Worm (Caenorhabditis elegans) whole organism, L1 larva: ENCODE results near the gene T14G10.8.

Source experiments
- alr-1 ChIP-seq: fragments of 200-800 bp; sonication (Bioruptor generic); optimal IDR thresholded peaks from 2 replicates; lab custom pipeline; 2018; ENCODE audit warnings: borderline replicate concordance, mild to moderate bottlenecking, missing genetic modification characterization, missing compliant biosample characterization
- ceh-8 ChIP-seq: fragments of 200-800 bp; sonication (Bioruptor generic); optimal IDR thresholded peaks from 2 replicates; lab custom pipeline; 2018; ENCODE audit warnings: mild to moderate bottlenecking, missing genetic modification characterization, moderate library complexity, missing compliant biosample characterization
- ces-1 ChIP-seq: fragments of 150-350 bp; optimal IDR thresholded peaks from 2 replicates; lab custom pipeline; 2014; ENCODE audit warnings: missing biosample characterization, missing genetic modification reagents, missing genetic modification characterization
- dpl-1 ChIP-seq, 3 experiments: fragments of 150-350 bp in 2 of 3; sonication (generic microtip) in 1 of 3; optimal IDR thresholded peaks; 2 replicates each; lab custom pipeline; 2014 to 2017; ENCODE audit warnings: missing biosample characterization in 3 of 3, missing genetic modification characterization in 3 of 3, missing genetic modification reagents in 3 of 3
- efl-1 ChIP-seq, 4 experiments: fragments of 150-350 bp; optimal IDR thresholded peaks in 3 of 4; peaks in 1 of 4; 1 replicate in 1 of 4; 2 replicates in 3 of 4; lab custom pipeline; 2014; ENCODE audit warnings: missing biosample characterization in 2 of 4, missing genetic modification characterization in 2 of 4, missing genetic modification reagents in 2 of 4
- fkh-10 ChIP-seq: sonication (generic microtip); optimal IDR thresholded peaks from 2 replicates; lab custom pipeline; 2017; ENCODE audit warnings: missing biosample characterization, missing genetic modification reagents, missing genetic modification characterization
- fkh-8 ChIP-seq: sonication (generic microtip); optimal IDR thresholded peaks from 2 replicates; lab custom pipeline; 2016; ENCODE audit warnings: mild to moderate bottlenecking, missing genetic modification characterization, missing compliant biosample characterization
- hlh-4 ChIP-seq: sonication (generic microtip); optimal IDR thresholded peaks from 2 replicates; lab custom pipeline; 2016; ENCODE audit warnings: mild to moderate bottlenecking, missing genetic modification characterization, missing compliant biosample characterization
- isw-1 ChIP-seq: fragments of 200-800 bp; sonication (Bioruptor generic); IDR thresholded peaks from 2 replicates; pipeline ENCODE4 v1.3.6; 2022; ENCODE audit warnings: missing genetic modification characterization, missing compliant biosample characterization
- jun-1 ChIP-seq: fragments of 150-350 bp; optimal IDR thresholded peaks from 2 replicates; lab custom pipeline; 2014; ENCODE audit warnings: missing biosample characterization, missing genetic modification reagents, missing genetic modification characterization
- lin-14 ChIP-seq: fragments of 200-800 bp; sonication (Bioruptor generic); optimal IDR thresholded peaks from 2 replicates; lab custom pipeline; 2018; ENCODE audit warnings: mild to moderate bottlenecking, missing genetic modification characterization, moderate library complexity, missing compliant biosample characterization
- lin-35 ChIP-seq, 2 experiments: fragments of 150-350 bp; optimal IDR thresholded peaks; 2 replicates each; lab custom pipeline; 2014; ENCODE audit warnings: missing biosample characterization in 2 of 2, missing genetic modification characterization in 2 of 2, missing genetic modification reagents in 2 of 2
- lir-3 ChIP-seq: sonication (generic microtip); optimal IDR thresholded peaks from 2 replicates; lab custom pipeline; 2016; ENCODE audit warnings: mild to moderate bottlenecking, missing genetic modification characterization, moderate library complexity, missing compliant biosample characterization; ENCODE audit not compliant: poor library complexity
- lsy-2 ChIP-seq, 2 experiments: fragments of 150-350 bp; optimal IDR thresholded peaks; 2 replicates each; lab custom pipeline; 2014; ENCODE audit warnings: missing biosample characterization in 2 of 2, missing genetic modification characterization in 2 of 2
- mab-9 ChIP-seq: fragments of 200-800 bp; sonication (Bioruptor generic); IDR thresholded peaks from 2 replicates; pipeline ENCODE4 v1.3.6; 2022; ENCODE audit warnings: missing genetic modification reagents, missing genetic modification characterization, missing compliant biosample characterization
- mdl-1 ChIP-seq, 2 experiments: fragments of 150-350 bp; optimal IDR thresholded peaks; 2 replicates each; lab custom pipeline; 2014 to 2017; ENCODE audit warnings: missing biosample characterization in 2 of 2, missing genetic modification characterization in 2 of 2, inconsistent platforms in 1 of 2
- nhr-12 ChIP-seq: sonication (generic microtip); optimal IDR thresholded peaks from 2 replicates; lab custom pipeline; 2017; ENCODE audit warnings: missing biosample characterization, missing genetic modification characterization
- nhr-47 ChIP-seq: sonication (generic microtip); optimal IDR thresholded peaks from 2 replicates; lab custom pipeline; 2016; ENCODE audit warnings: mild to moderate bottlenecking, missing genetic modification characterization, moderate library complexity, missing compliant biosample characterization
- nhr-71 ChIP-seq: sonication (generic microtip); optimal IDR thresholded peaks from 2 replicates; lab custom pipeline; 2016; ENCODE audit warnings: mild to moderate bottlenecking, missing genetic modification characterization, moderate library complexity, missing compliant biosample characterization
- nhr-90 ChIP-seq: sonication (generic microtip); optimal IDR thresholded peaks from 2 replicates; lab custom pipeline; 2016; ENCODE audit warnings: mild to moderate bottlenecking, missing genetic modification characterization, missing compliant biosample characterization; ENCODE audit not compliant: poor library complexity
- pax-3 ChIP-seq: fragments of 200-800 bp; sonication (Bioruptor generic); optimal IDR thresholded peaks from 2 replicates; lab custom pipeline; 2018; ENCODE audit warnings: mild to moderate bottlenecking, missing genetic modification characterization, moderate library complexity, missing compliant biosample characterization
- rnt-1 ChIP-seq: sonication (generic microtip); optimal IDR thresholded peaks from 2 replicates; lab custom pipeline; 2016; ENCODE audit warnings: mild to moderate bottlenecking, missing genetic modification characterization, moderate library complexity, missing compliant biosample characterization
- sup-37 ChIP-seq: fragments of 200-800 bp; sonication (Bioruptor generic); optimal IDR thresholded peaks from 2 replicates; lab custom pipeline; 2018; ENCODE audit warnings: mild to moderate bottlenecking, missing genetic modification characterization, missing compliant biosample characterization
- tlp-1 ChIP-seq: fragments of 150-350 bp; optimal IDR thresholded peaks from 2 replicates; lab custom pipeline; 2014; ENCODE audit warnings: missing biosample characterization, missing genetic modification characterization
- unc-130 ChIP-seq: fragments of 150-350 bp; optimal IDR thresholded peaks from 2 replicates; lab custom pipeline; 2017; ENCODE audit warnings: missing biosample characterization, missing genetic modification characterization, inconsistent platforms
- unc-62 ChIP-seq: fragments of 150-350 bp; optimal IDR thresholded peaks from 2 replicates; lab custom pipeline; 2014; ENCODE audit warnings: missing biosample characterization, missing genetic modification reagents, missing genetic modification characterization
- xbp-1 ChIP-seq: sonication (generic microtip); optimal IDR thresholded peaks from 2 replicates; lab custom pipeline; 2016; ENCODE audit warnings: missing genetic modification characterization, missing compliant biosample characterization

Gene T14G10.8

ce11 chrIV:10170808-10171207 is 24.0 kb upstream of the T14G10.8 start:
- peak; percentile 21 for TF ChIP-seq nhr-71 (tag; lab: Kevin White, UChicago)
- peak; percentile 38 for TF ChIP-seq ces-1 (GFP tag; lab: Kevin White, UChicago)
- TF ChIP-seq unc-130 (tag; lab: Kevin White, UChicago), result no peak
- TF ChIP-seq fkh-10 (GFP tag; lab: Kevin White, UChicago), result peak; percentile 92
- no peak for TF ChIP-seq isw-1
- peak; percentile 84 for TF ChIP-seq lin-14 (GFP tag; lab: Kevin White, UChicago)

DNA sequence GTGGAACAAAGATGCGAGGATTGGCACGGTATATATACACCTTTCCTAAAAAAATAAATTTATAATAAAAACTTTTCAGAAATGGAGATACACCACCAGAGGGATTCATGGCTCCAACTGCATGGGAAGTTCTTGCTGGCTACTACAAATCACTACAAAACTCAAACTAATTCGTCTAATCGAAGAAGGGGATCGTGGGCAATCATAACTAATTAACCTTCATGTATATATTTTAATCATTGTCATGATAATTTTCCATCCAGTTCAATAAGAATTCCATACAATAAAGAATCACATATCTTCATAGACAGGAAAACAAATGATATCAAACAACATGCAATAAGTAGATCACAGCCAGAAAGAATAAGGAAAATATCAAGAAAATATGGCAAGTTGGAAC is 17.3 kb upstream of the T14G10.8 start:
- TF ChIP-seq mab-9 (GFP tag; lab: Robert Waterston, UW), result no peak
- TF ChIP-seq jun-1 (tag; lab: Kevin White, UChicago), result no peak
- no peak for TF ChIP-seq alr-1 (tag; lab: Kevin White, UChicago)
- no peak for TF ChIP-seq nhr-12

ce11 chrIV:10161706-10162105 is 14.9 kb upstream of the T14G10.8 start, which contains the start of gene pps-1:
pps-1 (plus strand) TSS chrIV:10162006.
- TF ChIP-seq xbp-1, result no peak
- peak; percentile 6 for TF ChIP-seq fkh-8
- TF ChIP-seq pax-3 (tag; lab: Kevin White, UChicago), result peak; percentile 25

DNA sequence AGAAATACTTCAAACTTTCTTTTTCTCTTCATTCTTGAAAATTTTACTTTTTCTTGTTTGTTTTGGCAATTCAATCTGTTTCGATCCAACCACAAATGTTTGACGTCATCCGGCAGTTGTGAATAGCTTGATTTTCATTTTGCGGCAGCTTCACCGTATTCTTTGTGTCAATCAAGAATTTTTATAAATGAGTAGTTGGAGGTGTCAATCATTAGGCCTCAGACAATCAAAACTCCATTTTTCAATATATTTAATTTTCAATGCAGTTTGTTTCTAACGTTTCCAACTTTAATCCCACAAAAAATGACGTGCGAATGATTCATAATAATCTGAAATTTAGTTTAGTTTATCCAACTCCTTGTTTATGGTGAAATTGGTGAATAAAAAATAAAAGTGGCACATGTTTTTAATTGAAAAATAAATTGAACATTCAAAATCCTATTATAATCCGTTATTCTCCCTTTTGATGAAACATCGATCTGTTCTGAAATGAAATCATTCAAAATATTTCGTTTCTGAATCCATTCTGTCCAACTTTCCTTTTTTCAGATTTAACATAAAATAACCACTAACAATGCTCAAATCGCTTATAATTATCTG is 10.8 kb upstream of the T14G10.8 start, which contains the start of gene ttr-53:
TSS of gene ttr-53 (plus strand) at position 550 of the 600 bp plus-strand sequence.
- TF ChIP-seq ceh-8 (GFP tag; lab: Kevin White, UChicago) (no peak), lir-3 (no peak), nhr-90 (tag; lab: Kevin White, UChicago) (no peak), mdl-1 (tag; optimal IDR thresholded peaks at IDR 0.05; lab: Kevin White, UChicago) (no peak), lin-35 (GFP tag; optimal IDR thresholded peaks at IDR 0.05; lab: Kevin White, UChicago) (no peak), lsy-2 (tag; optimal IDR thresholded peaks at IDR 0.05; lab: Kevin White, UChicago) (no peak), nhr-71 (tag; lab: Kevin White, UChicago) (no peak)

ce11 chrIV:10157034-10157433 is 10.2 kb upstream of the T14G10.8 start:
- TF ChIP-seq lin-14 (GFP tag; lab: Kevin White, UChicago), result no peak

- TF ChIP-seq nhr-47 (tag; lab: Kevin White, UChicago) (no peak), tlp-1 (tag; lab: Kevin White, UChicago) (no peak), dpl-1 (GFP tag; optimal IDR thresholded peaks at IDR 0.05; lab: Kevin White, UChicago) (no peak), sup-37 (no peak), rnt-1 (peak; percentile 24), unc-62 (GFP tag; lab: Kevin White, UChicago) (no peak)
Observed at ce11 chrIV:10155475-10155874, 8.7 kb upstream of the T14G10.8 start, which contains the start of gene ttr-54. ttr-54 (plus strand) TSS chrIV:10155775.

ce11 chrIV:10153479-10153878 is 6.7 kb upstream of the T14G10.8 start:
- TF ChIP-seq efl-1 (optimal IDR thresholded peaks at IDR 0.05; lab: Kevin White, UChicago) (no peak), efl-1 (GFP tag; optimal IDR thresholded peaks at IDR 0.05 in 1 of 2; lab: Kevin White, UChicago) (peak in 1 of 2 experiments; percentile 88), hlh-4 (no peak)
